Worm (Caenorhabditis elegans) whole organism, young adult: ENCODE results near the gene F59F5.4.

Experiments used
- B0035.1 ChIP-seq: sonication (generic microtip); optimal IDR thresholded peaks from 2 replicates; lab custom pipeline; 2016; ENCODE audit warnings: missing genetic modification characterization, mild to moderate bottlenecking, missing compliant biosample characterization, missing genotype, missing genetic modification reagents
- B0261.1 ChIP-seq: sonication (generic microtip); optimal IDR thresholded peaks from 2 replicates; lab custom pipeline; 2016; ENCODE audit warnings: mild to moderate bottlenecking, missing genetic modification characterization, moderate library complexity, missing compliant biosample characterization
- F37B4.10 ChIP-seq: fragments of 200-800 bp; sonication (Bioruptor generic); IDR thresholded peaks from 2 replicates; pipeline ENCODE4 v1.3.6; 2022; ENCODE audit warnings: missing genetic modification characterization, missing compliant biosample characterization
- K11D2.4 ChIP-seq: fragments of 200-800 bp; sonication (Bioruptor generic); IDR thresholded peaks from 2 replicates; pipeline ENCODE4 v1.3.6; 2022; ENCODE audit warnings: missing genetic modification reagents, missing genetic modification characterization, missing compliant biosample characterization
- T26A5.8 ChIP-seq: sonication (generic microtip); optimal IDR thresholded peaks from 2 replicates; lab custom pipeline; 2016; ENCODE audit warnings: missing genetic modification characterization, missing compliant biosample characterization
- Y56A3A.18 ChIP-seq: fragments of 200-800 bp; sonication (Bioruptor generic); IDR thresholded peaks from 2 replicates; pipeline ENCODE4 v1.3.6; 2022; ENCODE audit warnings: missing genetic modification reagents, missing genetic modification characterization, missing compliant biosample characterization
- Y95B8A.8 ChIP-seq: fragments of 200-800 bp; sonication (Bioruptor generic); IDR thresholded peaks from 2 replicates; pipeline ENCODE4 v1.3.6; 2022; ENCODE audit warnings: missing genetic modification reagents, missing genetic modification characterization, missing compliant biosample characterization
- ZK185.1 ChIP-seq: sonication (generic microtip); optimal IDR thresholded peaks from 2 replicates; lab custom pipeline; 2016; ENCODE audit warnings: mild to moderate bottlenecking, missing genetic modification characterization, missing compliant biosample characterization; ENCODE audit not compliant: poor library complexity, severe bottlenecking
- akir-1 ChIP-seq: fragments of 200-800 bp; sonication (Bioruptor generic); optimal IDR thresholded peaks from 2 replicates; lab custom pipeline; 2018; ENCODE audit warnings: mild to moderate bottlenecking, missing genetic modification characterization, moderate library complexity, missing compliant biosample characterization
- aptf-2 ChIP-seq: fragments of 200-800 bp; sonication (Bioruptor generic); conservative IDR thresholded peaks from 2 replicates; pipeline ENCODE4 v1.3.6; 2022; ENCODE audit warnings: missing genetic modification reagents, missing genetic modification characterization, missing compliant biosample characterization
- aptf-3 ChIP-seq: fragments of 200-800 bp; sonication (Bioruptor generic); IDR thresholded peaks from 2 replicates; pipeline ENCODE4 v1.3.6; 2022; ENCODE audit warnings: missing genetic modification characterization, missing compliant biosample characterization
- atf-7 ChIP-seq: sonication (generic microtip); optimal IDR thresholded peaks from 2 replicates; lab custom pipeline; 2017; ENCODE audit warnings: mild to moderate bottlenecking, missing genetic modification characterization, missing compliant biosample characterization
- bed-1 ChIP-seq: fragments of 200-800 bp; sonication (Bioruptor generic); IDR thresholded peaks from 2 replicates; pipeline ENCODE4 v1.3.6; 2022; ENCODE audit warnings: missing genetic modification reagents, missing genetic modification characterization, missing compliant biosample characterization
- ceh-100 ChIP-seq: fragments of 200-800 bp; sonication (Bioruptor generic); IDR thresholded peaks from 2 replicates; pipeline ENCODE4 v1.3.6; 2022; ENCODE audit warnings: missing genetic modification reagents, missing genetic modification characterization, missing compliant biosample characterization
- ceh-27 ChIP-seq: fragments of 200-800 bp; sonication (Bioruptor generic); optimal IDR thresholded peaks from 2 replicates; lab custom pipeline; 2018; ENCODE audit warnings: mild to moderate bottlenecking, missing genetic modification characterization, moderate library complexity, missing compliant biosample characterization
- ceh-40 ChIP-seq: fragments of 200-800 bp; sonication (Bioruptor generic); IDR thresholded peaks from 2 replicates; pipeline ENCODE4 v1.3.6; 2022; ENCODE audit warnings: missing genetic modification characterization, missing compliant biosample characterization
- ceh-79 ChIP-seq: sonication (generic microtip); optimal IDR thresholded peaks from 2 replicates; lab custom pipeline; 2017; ENCODE audit warnings: mild to moderate bottlenecking, missing genetic modification characterization, missing compliant biosample characterization
- ceh-91 ChIP-seq: fragments of 200-800 bp; sonication (Bioruptor generic); IDR thresholded peaks from 2 replicates; pipeline ENCODE4 v1.3.6; 2022; ENCODE audit warnings: missing genetic modification reagents, missing genetic modification characterization, missing compliant biosample characterization
- die-1 ChIP-seq: sonication (generic microtip); optimal IDR thresholded peaks from 2 replicates; lab custom pipeline; 2016; ENCODE audit warnings: missing genotype, mild to moderate bottlenecking, missing genetic modification characterization, missing compliant biosample characterization
- efl-1 ChIP-seq: fragments of 150-350 bp; optimal IDR thresholded peaks from 2 replicates; lab custom pipeline; 2014; ENCODE audit warnings: missing biosample characterization, missing genetic modification reagents, missing genetic modification characterization
- him-1 ChIP-seq: sonication (generic microtip); optimal IDR thresholded peaks from 2 replicates; lab custom pipeline; 2016; ENCODE audit warnings: missing genotype, missing genetic modification reagents, missing genetic modification characterization, missing compliant biosample characterization
- hlh-26 ChIP-seq: fragments of 200-800 bp; sonication (Bioruptor generic); conservative IDR thresholded peaks from 2 replicates; pipeline ENCODE4 v1.3.6; 2022; ENCODE audit warnings: missing genetic modification reagents, missing genetic modification characterization, missing compliant biosample characterization
- hrde-1 ChIP-seq: sonication (generic microtip); optimal IDR thresholded peaks from 2 replicates; lab custom pipeline; 2016; ENCODE audit warnings: missing genetic modification characterization, mild to moderate bottlenecking, missing compliant biosample characterization, moderate library complexity, missing genotype, missing genetic modification reagents, borderline replicate concordance
- lag-1 ChIP-seq: fragments of 200-800 bp; sonication (Bioruptor generic); IDR thresholded peaks from 2 replicates; pipeline ENCODE4 v1.3.6; 2022; ENCODE audit warnings: missing genetic modification reagents, missing genetic modification characterization, missing compliant biosample characterization
- lin-35 ChIP-seq, 3 experiments: fragments of 150-350 bp in 2 of 3; sonication (generic microtip) in 1 of 3; optimal IDR thresholded peaks; 2 replicates each; lab custom pipeline; 2014 to 2018; ENCODE audit warnings: missing biosample characterization in 3 of 3, missing genetic modification characterization in 3 of 3, missing genetic modification reagents in 3 of 3
- lsy-27 ChIP-seq: sonication (generic microtip); optimal IDR thresholded peaks from 2 replicates; lab custom pipeline; 2017; ENCODE audit warnings: missing genetic modification characterization, mild to moderate bottlenecking, missing compliant biosample characterization, antibody characterized with exemption, missing genotype, borderline replicate concordance; ENCODE audit not compliant: insufficient read depth
- mxl-1 ChIP-seq: sonication (generic microtip); optimal IDR thresholded peaks from 2 replicates; lab custom pipeline; 2016; ENCODE audit warnings: missing genetic modification characterization, missing compliant biosample characterization
- nfya-1 ChIP-seq: sonication (generic microtip); optimal IDR thresholded peaks from 2 replicates; lab custom pipeline; 2017; ENCODE audit warnings: antibody characterized with exemption, missing compliant biosample characterization, missing genetic modification characterization, borderline replicate concordance; ENCODE audit not compliant: insufficient read depth
- nfyb-1 ChIP-seq: fragments of 200-800 bp; sonication (Bioruptor generic); IDR thresholded peaks from 2 replicates; pipeline ENCODE4 v1.3.6; 2022; ENCODE audit warnings: missing genetic modification reagents, missing genetic modification characterization, missing compliant biosample characterization
- pbrm-1 ChIP-seq: fragments of 200-800 bp; sonication (Bioruptor generic); IDR thresholded peaks from 2 replicates; pipeline ENCODE4 v1.3.6; 2022; ENCODE audit warnings: missing genetic modification reagents, missing genetic modification characterization, missing compliant biosample characterization
- pha-4 ChIP-seq: fragments of 150-350 bp; sonication (generic microtip); optimal IDR thresholded peaks from 2 replicates; lab custom pipeline; 2014; ENCODE audit warnings: missing biosample characterization, missing genetic modification reagents, missing genetic modification characterization
- snpc-1.1 ChIP-seq: sonication (generic microtip); optimal IDR thresholded peaks from 2 replicates; lab custom pipeline; 2017; ENCODE audit warnings: missing genetic modification characterization, mild to moderate bottlenecking, missing compliant biosample characterization, antibody characterized with exemption, moderate library complexity, missing genotype, missing genetic modification reagents; ENCODE audit not compliant: insufficient read depth
- snpc-4 ChIP-seq, 5 experiments: fragments of 150-350 bp in 1 of 5; sonication (generic microtip) in 4 of 5; optimal IDR thresholded peaks; 2 replicates each; lab custom pipeline; 2014 to 2018; ENCODE audit warnings: missing genetic modification characterization in 5 of 5, missing biosample characterization in 3 of 5, antibody characterized with exemption in 2 of 5, mild to moderate bottlenecking in 2 of 5, missing compliant biosample characterization in 2 of 5, missing genotype in 2 of 5, moderate library complexity in 2 of 5, missing genetic modification reagents in 1 of 5
- ztf-18 ChIP-seq: sonication (generic microtip); optimal IDR thresholded peaks from 2 replicates; lab custom pipeline; 2016; ENCODE audit warnings: missing genotype, mild to moderate bottlenecking, missing genetic modification characterization, missing compliant biosample characterization

F59F5.4 gene

ce11 chrX:10576872-10577271, 34.1 kb downstream of the F59F5.4 start, which contains the start of gene nhx-5:
Gene nhx-5 (plus strand): TSS chrX:10576953.
- no peak for TF ChIP-seq aptf-2
- TF ChIP-seq ZK185.1 = no peak
- no peak for TF ChIP-seq B0261.1
- no peak for TF ChIP-seq mxl-1
- no peak for TF ChIP-seq ceh-40
- TF ChIP-seq nfyb-1 (GFP tag; lab: Robert Waterston, UW) = 0 out of 2 replicates have a peak, but pooled peaks have one; percentile 35
- TF ChIP-seq hrde-1 (tag; lab: Kevin White, UChicago) = no peak
- TF ChIP-seq T26A5.8 = no peak
- TF ChIP-seq B0035.1 (tag; lab: Kevin White, UChicago) = no peak

DNA sequence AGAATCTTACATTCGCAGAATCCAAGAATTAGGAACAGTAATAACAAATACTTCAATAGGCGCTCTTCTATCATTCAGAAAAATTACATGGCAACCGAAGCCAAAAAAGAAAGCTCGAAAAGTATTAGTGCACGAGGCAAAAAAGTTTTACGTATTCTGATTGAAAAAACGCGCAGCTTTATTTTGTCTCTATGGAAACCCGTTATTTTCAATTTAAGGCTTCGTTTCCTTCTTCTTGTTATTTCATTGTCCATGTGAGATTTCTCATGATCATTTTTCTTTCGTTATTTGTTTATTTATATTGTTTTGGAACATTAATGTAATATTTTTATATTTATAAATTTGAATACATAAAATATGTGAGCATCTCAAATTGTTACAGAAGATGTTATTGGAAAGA, 46.7 kb downstream of the F59F5.4 start, which contains the start of gene F57C7.4:
F57C7.4 (minus strand) TSS at position 101 of the 400 bp plus-strand sequence.
- TF ChIP-seq Y95B8A.8 (no peak), nfya-1 (tag; lab: Kevin White, UChicago) (no peak), hrde-1 (tag; lab: Kevin White, UChicago) (no peak), B0035.1 (tag; lab: Kevin White, UChicago) (no peak), efl-1 (GFP tag; lab: Kevin White, UChicago) (no peak), akir-1 (GFP tag; lab: Kevin White, UChicago) (no peak), F37B4.10 (GFP tag; lab: Robert Waterston, UW) (no peak), pbrm-1 (GFP tag; lab: Robert Waterston, UW) (no peak), ZK185.1 (no peak), ceh-79 (tag; lab: Kevin White, UChicago) (no peak), pha-4 (no peak), ceh-27 (GFP tag; lab: Kevin White, UChicago) (no peak), lin-35 (GFP tag; optimal IDR thresholded peaks at IDR 0.05; lab: Kevin White, UChicago) (no peak), hlh-26 (GFP tag; lab: Robert Waterston, UW) (no peak), K11D2.4 (GFP tag; lab: Robert Waterston, UW) (no peak), die-1 (tag; lab: Kevin White, UChicago) (no peak)

- no peak for TF ChIP-seq lin-35 (GFP tag; optimal IDR thresholded peaks at IDR 0.05; lab: Kevin White, UChicago)
- no peak for TF ChIP-seq aptf-3 (GFP tag; lab: Robert Waterston, UW)
- TF ChIP-seq K11D2.4 (GFP tag; lab: Robert Waterston, UW) = no peak
- no peak for TF ChIP-seq him-1 (tag; lab: Kevin White, UChicago)
- no peak for TF ChIP-seq aptf-2
- no peak for TF ChIP-seq atf-7 (tag; lab: Kevin White, UChicago)
- no peak for TF ChIP-seq die-1 (tag; lab: Kevin White, UChicago)
- TF ChIP-seq ztf-18 (tag; lab: Kevin White, UChicago) = no peak
- no peak for TF ChIP-seq ceh-100 (GFP tag; lab: Robert Waterston, UW)
- TF ChIP-seq lag-1 = no peak
- no peak for TF ChIP-seq ceh-91 (GFP tag; lab: Robert Waterston, UW)
- TF ChIP-seq snpc-4 (GFP tag; optimal IDR thresholded peaks at IDR 0.05; lab: Kevin White, UChicago) = no peak
- TF ChIP-seq snpc-4 (tag; optimal IDR thresholded peaks at IDR 0.05; lab: Kevin White, UChicago) = no peak
- TF ChIP-seq snpc-1.1 = no peak
- no peak for TF ChIP-seq lsy-27 (tag; lab: Kevin White, UChicago)
Observed at ce11 chrX:10590772-10591171, 48.0 kb downstream of the F59F5.4 start.

ce11 chrX:10591208-10591782, 48.5 kb downstream of the F59F5.4 start:
- TF ChIP-seq Y56A3A.18 (GFP tag; lab: Robert Waterston, UW) (no peak), ceh-27 (GFP tag; lab: Kevin White, UChicago) (peak; percentile 25), bed-1 (GFP tag; lab: Robert Waterston, UW) (no peak)
- TF ChIP-seq, all 124 proteins: peak for 1
